Fruit fly (Drosophila melanogaster) whole organism, embryonic: Measurements from ENCODE around the gene CG17344.

Experiments used
- Atf6 ChIP-seq: fragments of 200-800 bp; sonication (Bioruptor generic); IDR thresholded peaks from 2 replicates; pipeline ENCODE4 v1.3.6; 2022; ENCODE audit warnings: missing biosample characterization, missing genetic modification characterization
- Bteb2 ChIP-seq: fragments of 200-800 bp; sonication (Bioruptor generic); optimal IDR thresholded peaks from 2 replicates; lab custom pipeline; 2016; ENCODE audit warnings: missing biosample characterization, missing genetic modification characterization
- CG10543 ChIP-seq: fragments of 200-800 bp; sonication (Bioruptor generic); optimal IDR thresholded peaks from 3 replicates; lab custom pipeline; 2017; ENCODE audit warnings: missing biosample characterization, mild to moderate bottlenecking, missing genetic modification characterization, moderate library complexity
- CG11093 ChIP-seq: fragments of 200-800 bp; sonication (Bioruptor generic); IDR thresholded peaks from 3 replicates; pipeline ENCODE4 v1.3.6; 2022; ENCODE audit warnings: missing biosample characterization, missing genetic modification characterization
- CG11247 ChIP-seq: fragments of 200-800 bp; sonication (Bioruptor generic); IDR thresholded peaks from 2 replicates; pipeline ENCODE4 v1.3.6; 2022; ENCODE audit warnings: missing biosample characterization, missing genetic modification characterization
- CG13424 ChIP-seq: fragments of 200-800 bp; sonication (Bioruptor generic); optimal IDR thresholded peaks from 2 replicates; lab custom pipeline; 2019; ENCODE audit warnings: missing biosample characterization, mild to moderate bottlenecking, missing genetic modification characterization, moderate library complexity
- CG15269 ChIP-seq: fragments of 200-800 bp; sonication (Bioruptor generic); optimal IDR thresholded peaks from 2 replicates; lab custom pipeline; 2018; ENCODE audit warnings: missing biosample characterization, mild to moderate bottlenecking, missing genetic modification characterization, moderate library complexity
- CG17328 ChIP-seq: fragments of 200-800 bp; sonication (Bioruptor generic); IDR thresholded peaks from 2 replicates; pipeline ENCODE4 v1.3.6; 2022; ENCODE audit warnings: missing biosample characterization, missing genetic modification characterization
- CG17385 ChIP-seq: fragments of 200-800 bp; sonication (Bioruptor generic); optimal IDR thresholded peaks from 3 replicates; lab custom pipeline; 2018; ENCODE audit warnings: missing biosample characterization, mild to moderate bottlenecking, missing genetic modification characterization
- CG17912 ChIP-seq: fragments of 200-800 bp; sonication (Bioruptor generic); optimal IDR thresholded peaks from 2 replicates; lab custom pipeline; 2018; ENCODE audit warnings: missing biosample characterization, mild to moderate bottlenecking, missing genetic modification characterization
- CG1792 ChIP-seq: fragments of 200-800 bp; sonication (Bioruptor generic); optimal IDR thresholded peaks from 2 replicates; lab custom pipeline; 2016; ENCODE audit warnings: missing biosample characterization, missing genetic modification characterization
- CG2120 ChIP-seq: fragments of 200-800 bp; sonication (Bioruptor generic); optimal IDR thresholded peaks from 3 replicates; lab custom pipeline; 2016; ENCODE audit warnings: missing biosample characterization, missing genetic modification characterization
- CG2202 ChIP-seq: fragments of 200-800 bp; sonication (Bioruptor generic); optimal IDR thresholded peaks from 2 replicates; lab custom pipeline; 2018; ENCODE audit warnings: missing biosample characterization, mild to moderate bottlenecking, missing genetic modification characterization
- CG2712 ChIP-seq: fragments of 200-800 bp; optimal IDR thresholded peaks from 3 replicates; lab custom pipeline; 2019; ENCODE audit warnings: missing biosample characterization, mild to moderate bottlenecking, missing genetic modification characterization, moderate library complexity
- CG2875 ChIP-seq: fragments of 200-800 bp; sonication (Bioruptor generic); optimal IDR thresholded peaks from 2 replicates; lab custom pipeline; 2017; ENCODE audit warnings: missing biosample characterization, mild to moderate bottlenecking, missing genetic modification characterization, missing genetic modification reagents
- CG3163 ChIP-seq: fragments of 200-800 bp; sonication (Bioruptor generic); optimal IDR thresholded peaks from 3 replicates; lab custom pipeline; 2016; ENCODE audit warnings: missing biosample characterization, missing genetic modification characterization
- CG6683 ChIP-seq: fragments of 200-800 bp; sonication (Bioruptor generic); optimal IDR thresholded peaks from 2 replicates; lab custom pipeline; 2017; ENCODE audit warnings: missing biosample characterization, mild to moderate bottlenecking, missing genetic modification characterization, missing genetic modification reagents
- CG7839 ChIP-seq: fragments of 200-800 bp; sonication (Bioruptor generic); optimal IDR thresholded peaks from 3 replicates; lab custom pipeline; 2018; ENCODE audit warnings: missing biosample characterization, mild to moderate bottlenecking, missing genetic modification characterization, moderate library complexity
- CG8478 ChIP-seq: fragments of >200 bp; optimal IDR thresholded peaks from 2 replicates; lab custom pipeline; 2018
- CoRest ChIP-seq: fragments of 200-800 bp; sonication (Bioruptor generic); optimal IDR thresholded peaks from 3 replicates; lab custom pipeline; 2018; ENCODE audit warnings: missing biosample characterization, mild to moderate bottlenecking, missing genetic modification characterization, moderate library complexity
- D19A ChIP-seq: fragments of 200-800 bp; optimal IDR thresholded peaks from 3 replicates; lab custom pipeline; 2019; ENCODE audit warnings: missing biosample characterization, mild to moderate bottlenecking, missing genetic modification characterization, moderate library complexity
- Doc2 ChIP-seq: fragments of 200-800 bp; sonication (Bioruptor generic); IDR thresholded peaks from 2 replicates; pipeline ENCODE4 v1.3.6; 2022; ENCODE audit warnings: missing biosample characterization, missing genetic modification characterization
- Hey ChIP-seq: fragments of 200-800 bp; sonication (Bioruptor generic); optimal IDR thresholded peaks from 3 replicates; lab custom pipeline; 2018; ENCODE audit warnings: missing biosample characterization, mild to moderate bottlenecking, missing genetic modification characterization
- Hsf ChIP-seq: fragments of 200-800 bp; sonication (Bioruptor generic); optimal IDR thresholded peaks from 3 replicates; lab custom pipeline; 2016; ENCODE audit warnings: missing biosample characterization, missing genetic modification characterization
- Lhr ChIP-seq: fragments of 200-800 bp; sonication (Bioruptor generic); optimal IDR thresholded peaks from 3 replicates; lab custom pipeline; 2017; ENCODE audit warnings: mild to moderate bottlenecking, missing biosample characterization, missing genetic modification reagents, missing genetic modification characterization
- MTF-1 ChIP-seq: fragments of 200-800 bp; sonication (Bioruptor generic); optimal IDR thresholded peaks from 2 replicates; lab custom pipeline; 2018; ENCODE audit warnings: missing biosample characterization, mild to moderate bottlenecking, missing genetic modification characterization, borderline replicate concordance
- Med ChIP-seq: fragments of 200-800 bp; sonication (Bioruptor generic); peaks from one replicate; lab custom pipeline; 2016; ENCODE audit warnings: missing biosample characterization, missing genetic modification characterization, mild to moderate bottlenecking, inconsistent platforms, moderate library complexity
- Nf-YB ChIP-seq: fragments of 200-800 bp; sonication (Bioruptor generic); optimal IDR thresholded peaks from 3 replicates; lab custom pipeline; 2019; ENCODE audit warnings: missing biosample characterization, mild to moderate bottlenecking, missing genetic modification characterization, moderate library complexity
- NfI ChIP-seq: fragments of 200-800 bp; sonication (Bioruptor generic); optimal IDR thresholded peaks from 3 replicates; lab custom pipeline; 2018; ENCODE audit warnings: missing biosample characterization, mild to moderate bottlenecking, missing genetic modification characterization, moderate library complexity
- bigmax ChIP-seq: fragments of 200-800 bp; sonication (Bioruptor generic); optimal IDR thresholded peaks from 2 replicates; lab custom pipeline; 2018; ENCODE audit warnings: missing biosample characterization, mild to moderate bottlenecking, missing genetic modification characterization
- bsh ChIP-seq, 2 experiments: fragments of 200-800 bp; sonication (Bioruptor generic); optimal IDR thresholded peaks; 2 replicates each; lab custom pipeline; 2017 to 2018; ENCODE audit warnings: mild to moderate bottlenecking in 2 of 2, missing biosample characterization in 2 of 2, missing genetic modification characterization in 2 of 2, moderate library complexity in 1 of 2
- crp ChIP-seq, 2 experiments: fragments of 200-800 bp; sonication (Bioruptor generic); optimal IDR thresholded peaks; 2 replicates in 1 of 2; 3 replicates in 1 of 2; lab custom pipeline; 2017; ENCODE audit warnings: missing biosample characterization in 2 of 2, missing genetic modification characterization in 2 of 2, mild to moderate bottlenecking in 1 of 2, moderate library complexity in 1 of 2
- dysf ChIP-seq: fragments of 200-800 bp; sonication (Bioruptor generic); IDR thresholded peaks from 3 replicates; pipeline ENCODE4 v1.3.6; 2022; ENCODE audit warnings: missing biosample characterization, missing genetic modification characterization
- eve ChIP-seq, 2 experiments: fragments of >200 bp; optimal IDR thresholded peaks; 2 replicates each; lab custom pipeline; 2017; ENCODE audit warnings: missing biosample characterization in 2 of 2, missing genetic modification characterization in 2 of 2
- kni ChIP-seq: fragments of 200-800 bp; sonication (Bioruptor generic); optimal IDR thresholded peaks from 3 replicates; lab custom pipeline; 2017; ENCODE audit warnings: mild to moderate bottlenecking, missing biosample characterization, missing genetic modification reagents, missing genetic modification characterization
- lilli ChIP-seq: fragments of 200-800 bp; sonication (Bioruptor generic); optimal IDR thresholded peaks from 3 replicates; lab custom pipeline; 2016; ENCODE audit warnings: missing biosample characterization, missing genetic modification characterization
- lola ChIP-seq, 3 experiments: fragments of >200 bp in 2 of 3; fragments of 200-800 bp in 1 of 3; sonication (Bioruptor generic) in 1 of 3; optimal IDR thresholded peaks; 2 replicates each; lab custom pipeline; 2017 to 2019; ENCODE audit warnings: missing biosample characterization in 3 of 3, missing genetic modification characterization in 3 of 3, mild to moderate bottlenecking in 1 of 3, moderate library complexity in 1 of 3
- oc ChIP-seq: fragments of 200-800 bp; sonication (Bioruptor generic); optimal IDR thresholded peaks from 2 replicates; lab custom pipeline; 2018; ENCODE audit warnings: missing biosample characterization, mild to moderate bottlenecking, missing genetic modification characterization, moderate library complexity
- org-1 ChIP-seq: fragments of 200-800 bp; sonication (Bioruptor generic); optimal IDR thresholded peaks from 2 replicates; lab custom pipeline; 2017; ENCODE audit warnings: missing biosample characterization, missing genetic modification characterization
- phol ChIP-seq: fragments of 200-800 bp; sonication (Bioruptor generic); optimal IDR thresholded peaks from 3 replicates; lab custom pipeline; 2018; ENCODE audit warnings: missing biosample characterization, mild to moderate bottlenecking, missing genetic modification characterization, moderate library complexity
- pita ChIP-seq: fragments of 200-800 bp; sonication (Bioruptor generic); optimal IDR thresholded peaks from 2 replicates; lab custom pipeline; 2017; ENCODE audit warnings: missing biosample characterization, mild to moderate bottlenecking, missing genetic modification characterization
- prd ChIP-seq, 3 experiments: fragments of >200 bp in 2 of 3; fragments of 200-800 bp in 1 of 3; sonication (Bioruptor generic) in 1 of 3; optimal IDR thresholded peaks in 2 of 3; IDR thresholded peaks in 1 of 3; 2 replicates in 2 of 3; 3 replicates in 1 of 3; pipeline versions ENCODE4 v1.3.6 to Lab custom; 2017 to 2022; ENCODE audit warnings: missing biosample characterization in 1 of 3, missing genetic modification characterization in 1 of 3
- sens ChIP-seq: fragments of 200-800 bp; sonication (Bioruptor generic); peaks from one replicate; lab custom pipeline; 2016; ENCODE audit warnings: missing biosample characterization, missing genetic modification characterization
- ssp ChIP-seq: fragments of 200-800 bp; sonication (Bioruptor generic); IDR thresholded peaks from 2 replicates; pipeline ENCODE4 v1.3.6; 2022; ENCODE audit warnings: missing biosample characterization, missing genetic modification characterization
- tio ChIP-seq: fragments of 200-800 bp; sonication (Bioruptor generic); optimal IDR thresholded peaks from 2 replicates; lab custom pipeline; 2017; ENCODE audit warnings: missing biosample characterization, missing genetic modification characterization, inconsistent platforms
- unpg ChIP-seq: fragments of 200-800 bp; sonication (Bioruptor generic); optimal IDR thresholded peaks from 3 replicates; lab custom pipeline; 2018; ENCODE audit warnings: missing biosample characterization, mild to moderate bottlenecking, missing genetic modification characterization, moderate library complexity
- wor ChIP-seq: fragments of 200-800 bp; sonication (Bioruptor generic); IDR thresholded peaks from 2 replicates; pipeline ENCODE4 v1.3.6; 2022; ENCODE audit warnings: missing biosample characterization, missing genetic modification characterization
- zfh1 ChIP-seq: fragments of 200-800 bp; sonication (Bioruptor generic); IDR thresholded peaks from 3 replicates; pipeline ENCODE4 v1.3.6; 2022; ENCODE audit warnings: missing biosample characterization, missing genetic modification characterization

Gene CG17344

DNA sequence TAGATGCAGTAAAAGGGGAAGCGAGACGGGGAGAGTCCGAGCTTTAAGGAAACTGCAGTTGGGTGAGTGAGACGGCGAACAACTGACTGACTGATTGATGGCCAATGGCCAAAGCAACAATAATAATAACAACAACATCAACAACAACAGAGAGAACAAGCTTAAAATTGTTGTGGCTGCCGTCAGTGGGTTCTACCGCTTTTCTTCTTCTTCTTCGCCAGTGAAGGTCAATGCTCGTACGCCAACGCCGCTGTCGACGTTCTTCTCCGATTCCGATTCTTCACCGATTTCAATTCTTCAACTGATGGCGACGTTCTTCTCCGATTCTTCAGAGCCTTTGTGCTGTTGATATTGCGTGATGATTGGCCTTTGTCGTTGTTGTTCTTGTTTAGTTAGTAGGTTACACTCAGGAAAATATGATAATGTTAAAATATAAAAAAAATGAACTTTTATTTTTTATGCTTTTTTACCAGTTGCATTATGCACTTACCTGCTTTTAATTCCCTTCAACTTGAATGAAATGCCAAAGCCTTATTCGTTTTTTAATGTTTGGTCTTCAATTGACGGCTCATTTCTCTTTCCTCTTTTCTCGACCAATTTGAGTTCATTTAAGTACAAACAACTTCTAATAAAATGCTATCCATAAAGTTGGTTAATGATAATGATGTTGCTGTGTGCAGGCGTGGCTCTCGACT lies 40.5 kb downstream of the CG17344 start (continued):
- TF ChIP-seq CG2875 (GFP tag; lab: Kevin White, UChicago) (no peak), Lhr (GFP tag; lab: Kevin White, UChicago) (no peak), MTF-1 (GFP tag; lab: Kevin White, UChicago) (no peak), Med (peak; percentile 59), org-1 (GFP tag; lab: Kevin White, UChicago) (no peak), CG1792 (GFP tag; lab: Kevin White, UChicago) (no peak), sens (peak; percentile 83), CG2712 (tag; lab: Kevin White, UChicago) (peak; percentile 21), CG17912 (no peak), CG8478 (no peak), kni (GFP tag; lab: Kevin White, UChicago) (peak; percentile 2), crp (GFP tag; optimal IDR thresholded peaks at IDR 0.05; lab: Kevin White, UChicago) (no peak), prd (optimal IDR thresholded peaks at IDR 0.05; lab: Kevin White, UChicago) (no peak), prd (GFP tag; IDR thresholded peaks at IDR 0.05; lab: Robert Waterston, UW) (0 out of 3 replicates have a peak, but pooled peaks have one; percentile 16), Atf6 (GFP tag; lab: Robert Waterston, UW) (0 out of 2 replicates have a peak, but pooled peaks have one; percentile 41), CG15269 (tag; lab: Kevin White, UChicago) (peak; percentile 24), CG7839 (peak; percentile 22), wor (no peak), Nf-YB (GFP tag; lab: Kevin White, UChicago) (no peak), CG13424 (tag; lab: Kevin White, UChicago) (no peak), CG2120 (GFP tag; lab: Kevin White, UChicago) (peak; percentile 34), Doc2 (no peak), zfh1 (GFP tag; lab: Robert Waterston, UW) (no peak), CG3163 (no peak), Hsf (GFP tag; lab: Kevin White, UChicago) (peak; percentile 21), CG11247 (GFP tag; lab: Robert Waterston, UW) (no peak), CG6683 (GFP tag; lab: Kevin White, UChicago) (no peak), D19A (tag; lab: Kevin White, UChicago) (no peak), oc (tag; lab: Kevin White, UChicago) (no peak), CG11093 (GFP tag; lab: Robert Waterston, UW) (no peak), dysf (GFP tag; lab: Robert Waterston, UW) (0 out of 3 replicates have a peak, but pooled peaks have one; percentile 26), pita (GFP tag; lab: Kevin White, UChicago) (no peak), eve (GFP tag; optimal IDR thresholded peaks at IDR 0.05; lab: Kevin White, UChicago) (peak in 1 of 2 experiments; percentile 35), lilli (peak; percentile 41), CG17328 (GFP tag; lab: Robert Waterston, UW) (no peak), ssp (GFP tag; lab: Robert Waterston, UW) (peak; percentile 20; the same call in 1 of the 2 replicates), NfI (no peak), bigmax (no peak), unpg (GFP tag; lab: Kevin White, UChicago) (peak; percentile 19), phol (tag; lab: Kevin White, UChicago) (peak; percentile 10), CG2202 (tag; lab: Kevin White, UChicago) (no peak), CG10543 (GFP tag; lab: Kevin White, UChicago) (no peak), CoRest (tag; lab: Kevin White, UChicago) (peak; percentile 11), tio (GFP tag; lab: Kevin White, UChicago) (no peak), Hey (tag; lab: Kevin White, UChicago) (no peak), CG17385 (GFP tag; lab: Kevin White, UChicago) (peak; percentile 42), Bteb2 (GFP tag; lab: Kevin White, UChicago) (no peak), lola (GFP tag; optimal IDR thresholded peaks at IDR 0.05; lab: Kevin White, UChicago) (peak in 1 of 3 experiments; percentile 9), bsh (GFP tag; optimal IDR thresholded peaks at IDR 0.05; lab: Kevin White, UChicago) (peak in 1 of 2 experiments; percentile 36)
